Worm (Caenorhabditis elegans) whole organism, L3 larva: ENCODE results near the gene F57A8.6.
A peak's percentile ranks its signal among the peaks of the same experiment; 100 is the strongest.

Source experiments
- aly-2 ChIP-seq: fragments of 150-350 bp; optimal IDR thresholded peaks from 2 replicates; lab custom pipeline; 2014; ENCODE audit warnings: missing biosample characterization, missing genetic modification characterization
- ama-1 ChIP-seq: fragments of 150-350 bp; optimal IDR thresholded peaks from 2 replicates; lab custom pipeline; 2018
- ceh-28 ChIP-seq: fragments of 150-350 bp; optimal IDR thresholded peaks from 2 replicates; lab custom pipeline; 2014; ENCODE audit warnings: missing biosample characterization, missing genetic modification reagents, missing genetic modification characterization
- ceh-82 ChIP-seq: fragments of 150-350 bp; optimal IDR thresholded peaks from 2 replicates; lab custom pipeline; 2014; ENCODE audit warnings: missing biosample characterization, missing genetic modification characterization
- egl-5 ChIP-seq: fragments of 150-350 bp; optimal IDR thresholded peaks from 2 replicates; lab custom pipeline; 2017; ENCODE audit warnings: missing biosample characterization, missing genetic modification reagents, missing genetic modification characterization, inconsistent platforms
- elt-2 ChIP-seq: sonication (generic microtip); optimal IDR thresholded peaks from 2 replicates; lab custom pipeline; 2016; ENCODE audit warnings: missing genetic modification reagents, mild to moderate bottlenecking, missing genetic modification characterization, missing compliant biosample characterization
- elt-3 ChIP-seq, 3 experiments: fragments of 150-350 bp in 1 of 3; sonication (generic microtip) in 2 of 3; optimal IDR thresholded peaks; 2 replicates in 2 of 3; 4 replicates in 1 of 3; lab custom pipeline; 2014 to 2017; ENCODE audit warnings: missing biosample characterization in 3 of 3, missing genetic modification characterization in 3 of 3
- fkh-10 ChIP-seq: sonication (generic microtip); optimal IDR thresholded peaks from 2 replicates; lab custom pipeline; 2017; ENCODE audit warnings: missing biosample characterization, missing genetic modification reagents, missing genetic modification characterization
- fkh-2 ChIP-seq: fragments of 150-350 bp; optimal IDR thresholded peaks from 2 replicates; lab custom pipeline; 2014; ENCODE audit warnings: missing biosample characterization, missing genetic modification reagents, missing genetic modification characterization
- hmg-11 ChIP-seq: sonication (generic microtip); optimal IDR thresholded peaks from 2 replicates; lab custom pipeline; 2016; ENCODE audit warnings: missing genetic modification characterization, missing compliant biosample characterization
- jun-1 ChIP-seq: fragments of 150-350 bp; optimal IDR thresholded peaks from 2 replicates; lab custom pipeline; 2014; ENCODE audit warnings: missing biosample characterization, missing genetic modification reagents, missing genetic modification characterization
- lin-39 ChIP-seq: fragments of 150-350 bp; optimal IDR thresholded peaks from 2 replicates; lab custom pipeline; 2018; ENCODE audit warnings: missing biosample characterization, missing genetic modification reagents, missing genetic modification characterization
- lsy-12 ChIP-seq: sonication (generic microtip); optimal IDR thresholded peaks from 2 replicates; lab custom pipeline; 2016; ENCODE audit warnings: mild to moderate bottlenecking, missing genetic modification characterization, missing compliant biosample characterization
- mdl-1 ChIP-seq: fragments of 150-350 bp; optimal IDR thresholded peaks from 2 replicates; lab custom pipeline; 2014; ENCODE audit warnings: missing biosample characterization, missing genetic modification characterization
- nfya-1 ChIP-seq: sonication (generic microtip); optimal IDR thresholded peaks from 2 replicates; lab custom pipeline; 2017; ENCODE audit warnings: missing genetic modification characterization, mild to moderate bottlenecking, missing compliant biosample characterization, antibody characterized with exemption, moderate library complexity; ENCODE audit not compliant: insufficient read depth
- nhr-11 ChIP-seq: fragments of 150-350 bp; optimal IDR thresholded peaks from 2 replicates; lab custom pipeline; 2014; ENCODE audit warnings: missing biosample characterization, missing genetic modification characterization
- nhr-12 ChIP-seq: fragments of 150-350 bp; optimal IDR thresholded peaks from 2 replicates; lab custom pipeline; 2014; ENCODE audit warnings: missing biosample characterization, missing genetic modification characterization
- nhr-23 ChIP-seq: fragments of 150-350 bp; optimal IDR thresholded peaks from 2 replicates; lab custom pipeline; 2014; ENCODE audit warnings: missing biosample characterization, missing genetic modification reagents, missing genetic modification characterization
- nhr-237 ChIP-seq: fragments of 150-350 bp; optimal IDR thresholded peaks from 2 replicates; lab custom pipeline; 2014; ENCODE audit warnings: missing biosample characterization, missing genetic modification characterization
- nhr-43 ChIP-seq: sonication (generic microtip); optimal IDR thresholded peaks from 2 replicates; lab custom pipeline; 2016; ENCODE audit warnings: mild to moderate bottlenecking, missing genetic modification characterization, missing compliant biosample characterization; ENCODE audit not compliant: poor library complexity, severe bottlenecking
- nhr-76 ChIP-seq: fragments of 150-350 bp; sonication (generic microtip); optimal IDR thresholded peaks from 5 replicates; lab custom pipeline; 2014; ENCODE audit warnings: missing biosample characterization, missing genetic modification characterization
- nhr-77 ChIP-seq: fragments of 150-350 bp; optimal IDR thresholded peaks from 2 replicates; lab custom pipeline; 2014; ENCODE audit warnings: missing biosample characterization, missing genetic modification characterization
- pha-4 ChIP-seq: fragments of 150-350 bp; optimal IDR thresholded peaks from 2 replicates; lab custom pipeline; 2014; ENCODE audit warnings: missing biosample characterization, missing genetic modification reagents, missing genetic modification characterization
- pqm-1 ChIP-seq: fragments of 150-350 bp; optimal IDR thresholded peaks from 2 replicates; lab custom pipeline; 2017; ENCODE audit warnings: missing biosample characterization, missing genetic modification characterization, inconsistent platforms
- skn-1 ChIP-seq: fragments of 150-350 bp; optimal IDR thresholded peaks from 2 replicates; lab custom pipeline; 2014; ENCODE audit warnings: missing biosample characterization, missing genetic modification characterization
- snpc-4 ChIP-seq: fragments of 150-350 bp; optimal IDR thresholded peaks from 2 replicates; lab custom pipeline; 2014; ENCODE audit warnings: missing biosample characterization, missing genetic modification characterization
- unc-39 ChIP-seq: sonication (generic microtip); optimal IDR thresholded peaks from 4 replicates; lab custom pipeline; 2017; ENCODE audit warnings: missing biosample characterization, missing genetic modification characterization
- ztf-11 ChIP-seq: fragments of 150-350 bp; optimal IDR thresholded peaks from 2 replicates; lab custom pipeline; 2014; ENCODE audit warnings: missing biosample characterization, missing genetic modification characterization
- ztf-4 ChIP-seq: fragments of 150-350 bp; optimal IDR thresholded peaks from 2 replicates; lab custom pipeline; 2014; ENCODE audit warnings: missing biosample characterization, missing genetic modification characterization

The F57A8.6 gene

ce11 chrV:10087103-10087502, 13.4 kb upstream of the F57A8.6 start, which contains the start of gene R04B5.5:
TSS of gene R04B5.5 (plus strand) at chrV:10087480.
- peak; percentile 81 for TF ChIP-seq pqm-1 (tag; lab: Kevin White, UChicago)
- peak; percentile 62 for TF ChIP-seq nhr-76 (tag; lab: Kevin White, UChicago)
- peak; percentile 91 for TF ChIP-seq elt-2 (tag; lab: Kevin White, UChicago)
- no peak for TF ChIP-seq nfya-1 (tag; lab: Kevin White, UChicago)
- TF ChIP-seq nhr-237 (tag; lab: Kevin White, UChicago): no peak
- TF ChIP-seq jun-1 (tag; lab: Kevin White, UChicago): peak; percentile 39
- no peak for TF ChIP-seq ama-1
- peak; percentile 2 for TF ChIP-seq ceh-28 (tag; lab: Kevin White, UChicago)
- peak; percentile 61 for TF ChIP-seq ztf-4 (tag; lab: Kevin White, UChicago)
- TF ChIP-seq nhr-43: peak; percentile 59
- TF ChIP-seq ztf-11 (tag; lab: Kevin White, UChicago): no peak
- peak; percentile 60 for TF ChIP-seq nhr-23 (tag; lab: Kevin White, UChicago)
- TF ChIP-seq fkh-10 (GFP tag; lab: Kevin White, UChicago): no peak
- TF ChIP-seq egl-5 (tag; lab: Kevin White, UChicago): no peak
- peak; percentile 18 for TF ChIP-seq mdl-1 (tag; lab: Kevin White, UChicago)
- TF ChIP-seq elt-3 (tag; optimal IDR thresholded peaks at IDR 0.05; lab: Kevin White, UChicago): peak in 1 of 3 experiments; percentile 71

- TF ChIP-seq nhr-12 (tag; lab: Kevin White, UChicago) (no peak), ama-1 (no peak), snpc-4 (tag; lab: Kevin White, UChicago) (no peak), aly-2 (no peak), nhr-76 (tag; lab: Kevin White, UChicago) (peak; percentile 35)
- TF ChIP-seq, all 47 proteins: peak for 1
Observed at ce11 chrV:10086141-10086540, 12.4 kb upstream of the F57A8.6 start.

- TF ChIP-seq lsy-12 (tag; lab: Kevin White, UChicago) (no peak), nhr-12 (tag; lab: Kevin White, UChicago) (no peak), nhr-76 (tag; lab: Kevin White, UChicago) (peak; percentile 63), pha-4 (tag; lab: Kevin White, UChicago) (no peak), egl-5 (tag; lab: Kevin White, UChicago) (no peak), nhr-77 (tag; lab: Kevin White, UChicago) (no peak), ama-1 (no peak), lin-39 (tag; lab: Kevin White, UChicago) (no peak), ztf-4 (tag; lab: Kevin White, UChicago) (peak; percentile 18)
- TF ChIP-seq, all 47 proteins: peak for 2
Observed at ce11 chrV:10084864-10085263, 11.2 kb upstream of the F57A8.6 start, which contains the start of gene R04B5.6. TSS of gene R04B5.6 (plus strand) at chrV:10085164.

- TF ChIP-seq unc-39 (tag; lab: Kevin White, UChicago) (no peak), elt-2 (tag; lab: Kevin White, UChicago) (peak; percentile 45), skn-1 (tag; lab: Kevin White, UChicago) (peak; percentile 2), fkh-2 (tag; lab: Kevin White, UChicago) (no peak), nfya-1 (tag; lab: Kevin White, UChicago) (peak; percentile 0), nhr-11 (tag; lab: Kevin White, UChicago) (peak; percentile 8), ceh-28 (tag; lab: Kevin White, UChicago) (peak; percentile 28)
Observed at ce11 chrV:10083999-10084468, 10.3 kb upstream of the F57A8.6 start, which contains the start of gene nhr-12. TSS of gene nhr-12 (minus strand) at chrV:10084049.

ce11 chrV:10081636-10082035, 7.9 kb upstream of the F57A8.6 start, which contains the start of gene nhr-205:
TSS of gene nhr-205 (minus strand) at chrV:10081776.
- TF ChIP-seq hmg-11 (tag; lab: Kevin White, UChicago) (no peak), snpc-4 (tag; lab: Kevin White, UChicago) (no peak), nhr-76 (tag; lab: Kevin White, UChicago) (peak; percentile 77), nhr-23 (tag; lab: Kevin White, UChicago) (no peak), nhr-12 (tag; lab: Kevin White, UChicago) (no peak), ceh-28 (tag; lab: Kevin White, UChicago) (no peak)
- TF ChIP-seq, all 47 proteins: peak for 1

- TF ChIP-seq pha-4 (tag; lab: Kevin White, UChicago): no peak
- TF ChIP-seq ceh-82 (tag; lab: Kevin White, UChicago): no peak
- no peak for TF ChIP-seq nhr-11 (tag; lab: Kevin White, UChicago)
- no peak for TF ChIP-seq elt-3 (tag; optimal IDR thresholded peaks at IDR 0.05; lab: Kevin White, UChicago)
- TF ChIP-seq, all 47 proteins: peak for 0
Observed at ce11 chrV:10080905-10081304, 7.2 kb upstream of the F57A8.6 start.
